Fruit fly (Drosophila melanogaster) whole organism: ENCODE data around the gene Nf1.
A peak's percentile ranks its signal among the peaks of the same experiment; 100 is the strongest.

Source experiments
- CG8478 ChIP-seq: fragments of >200 bp; optimal IDR thresholded peaks from 2 replicates; lab custom pipeline; 2018; ENCODE audit warnings: inconsistent platforms
- Dll ChIP-seq: fragments of >200 bp; optimal IDR thresholded peaks from 2 replicates; lab custom pipeline; 2017
- EcR ChIP-seq, 2 experiments: fragments of >200 bp; optimal IDR thresholded peaks; 2 replicates each; lab custom pipeline; 2017; ENCODE audit warnings: missing biosample characterization in 2 of 2, missing genetic modification characterization in 2 of 2, missing genetic modification reagents in 2 of 2
- pan ChIP-seq: fragments of >200 bp; optimal IDR thresholded peaks from 2 replicates; lab custom pipeline; 2017
- psq ChIP-seq: fragments of >200 bp; optimal IDR thresholded peaks from 2 replicates; lab custom pipeline; 2017
- usp ChIP-seq: fragments of >200 bp; optimal IDR thresholded peaks from 2 replicates; lab custom pipeline; 2017; ENCODE audit warnings: missing biosample characterization, missing genetic modification characterization, mixed read lengths

Gene Nf1

dm6 chr3R:26036153-26037144 lies 53.6 kb downstream of the Nf1 start:
- TF ChIP-seq CG8478 (lab: Kevin White, UChicago) (no peak), Dll (peak; percentile 65), EcR (GFP tag; optimal IDR thresholded peaks at IDR 0.05; lab: Kevin White, UChicago) (no peak)

DNA sequence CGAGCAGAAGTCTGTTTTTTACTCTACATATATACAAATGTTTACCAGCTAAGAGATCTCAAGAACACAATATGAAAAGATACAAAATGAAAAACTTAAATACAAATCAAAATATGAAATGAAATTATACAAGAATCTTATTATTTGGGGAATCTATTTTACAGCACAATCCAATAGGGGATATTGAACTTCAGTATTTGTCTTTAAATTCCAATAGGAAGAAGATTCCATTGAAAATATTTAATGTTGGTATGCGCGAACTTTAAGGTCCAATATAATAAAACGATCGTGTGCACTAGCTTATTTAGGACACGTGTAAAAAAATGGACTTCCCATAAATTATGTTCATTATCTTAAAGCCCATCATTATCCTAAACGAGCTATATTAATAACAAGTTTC lies 55.1 kb downstream of the Nf1 start:
- TF ChIP-seq pan (no peak), Dll (no peak), psq (no peak), CG8478 (lab: Kevin White, UChicago) (no peak), usp (GFP tag; lab: Kevin White, UChicago) (no peak), EcR (GFP tag; optimal IDR thresholded peaks at IDR 0.05; lab: Kevin White, UChicago) (no peak)

- no peak for TF ChIP-seq usp (GFP tag; lab: Kevin White, UChicago)
- TF ChIP-seq CG8478 (lab: Kevin White, UChicago) = no peak
- no peak for TF ChIP-seq pan
- no peak for TF ChIP-seq psq
- TF ChIP-seq EcR (GFP tag; optimal IDR thresholded peaks at IDR 0.05; lab: Kevin White, UChicago) = no peak
Measured at dm6 chr3R:26039793-26040335, 57.1 kb downstream of the Nf1 start.

dm6 chr3R:26041417-26042101 lies 58.7 kb downstream of the Nf1 start, which contains the start of gene gro:
Gene gro (plus strand): TSS chr3R:26041736.
- TF ChIP-seq EcR (GFP tag; optimal IDR thresholded peaks at IDR 0.05; lab: Kevin White, UChicago) (no peak), psq (no peak), Dll (peak; percentile 78), pan (no peak)

DNA sequence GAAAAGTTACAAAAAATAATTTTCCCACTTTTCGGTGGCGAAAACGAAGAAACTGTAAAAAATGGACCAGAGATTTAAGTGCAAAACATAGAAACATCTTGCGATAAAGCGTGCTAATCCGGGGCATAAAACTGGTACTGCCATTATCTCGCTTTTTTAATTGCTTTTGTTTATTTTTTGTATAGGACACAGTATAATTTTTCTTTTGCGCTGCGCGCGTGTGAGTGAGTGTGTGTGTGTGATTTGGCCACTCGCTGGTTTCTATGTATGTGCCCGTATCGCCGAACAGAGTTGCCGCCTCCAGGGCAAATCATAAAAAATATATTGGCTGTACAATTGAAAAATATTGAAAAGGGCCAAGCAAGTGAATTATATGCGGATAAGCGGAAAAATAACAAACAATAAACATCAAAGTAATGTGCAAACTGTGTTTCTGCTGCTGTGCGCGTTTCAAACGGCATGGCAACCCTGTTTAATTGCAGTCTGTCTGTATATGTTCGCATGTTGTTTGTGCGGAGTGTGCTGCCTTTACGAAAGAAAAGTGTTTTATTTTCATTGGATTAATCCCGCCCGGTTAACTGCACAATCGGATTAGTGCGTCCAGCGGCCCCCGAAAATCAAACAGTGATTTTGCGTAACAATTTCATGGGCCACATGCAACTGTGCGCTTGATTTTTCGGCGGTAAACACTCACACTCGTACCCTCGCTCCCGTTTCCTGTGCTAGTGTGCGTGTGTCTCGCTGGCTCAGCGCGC lies 59.5 kb downstream of the Nf1 start:
- TF ChIP-seq EcR (GFP tag; optimal IDR thresholded peaks at IDR 0.05; lab: Kevin White, UChicago) = no peak
- TF ChIP-seq CG8478 (lab: Kevin White, UChicago) = peak; percentile 69
